Fruit fly (Drosophila melanogaster) S2 (cell line): ENCODE results near the gene Ccp84Ag.

Experiments
- CG8478 ChIP-seq: fragments of >200 bp; optimal IDR thresholded peaks from 2 replicates; lab custom pipeline; 2018
- CTCF ChIP-seq, 2 experiments: fragments of >200 bp; optimal IDR thresholded peaks; 2 replicates each; lab custom pipeline; 2018

DNA sequence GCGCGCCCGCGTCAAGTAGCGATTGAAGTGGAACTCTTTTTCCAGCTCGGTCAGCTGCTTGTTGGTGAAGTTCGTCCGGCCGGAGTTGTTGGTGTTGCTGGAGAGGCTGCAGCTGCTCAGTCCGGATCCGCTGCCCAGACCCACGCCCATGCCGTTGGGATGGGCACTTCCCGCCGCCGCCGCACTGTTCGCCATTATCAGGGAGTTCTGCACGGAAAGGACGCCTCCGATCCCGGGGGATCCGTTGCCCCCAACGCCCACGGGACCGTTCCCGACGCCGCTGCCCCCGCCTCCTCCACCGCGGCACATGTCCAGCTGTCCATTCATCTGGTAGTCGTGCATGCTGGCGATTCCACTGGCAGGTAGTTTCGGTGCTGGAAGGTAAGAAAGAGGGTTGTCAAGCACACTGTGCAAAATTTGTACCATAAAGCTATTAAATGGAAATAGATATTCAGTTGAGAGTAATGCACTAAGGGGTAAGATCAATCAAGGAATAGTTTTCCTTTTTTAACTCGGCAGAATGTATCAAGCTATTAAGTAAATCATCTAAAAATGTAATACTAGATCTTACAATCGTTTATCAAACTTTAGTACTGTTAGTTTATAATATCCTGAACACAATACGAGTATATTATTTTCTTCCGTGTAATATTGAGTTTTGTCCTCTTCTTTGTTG lies 23.8 kb upstream of the Ccp84Ag start:
- TF ChIP-seq CTCF (optimal IDR thresholded peaks at IDR 0.05; lab: Kevin White, UChicago), result no peak
- no peak for TF ChIP-seq CG8478 (lab: Kevin White, UChicago)
